Worm (Caenorhabditis elegans) whole organism, L4 larva: ENCODE results near the gene F47D12.9.

ENCODE experiments used
- D1046.2 ChIP-seq: fragments of 200-800 bp; sonication (Bioruptor generic); IDR thresholded peaks from 2 replicates; pipeline ENCODE4 v1.3.6; 2022; ENCODE audit warnings: missing genetic modification characterization, missing compliant biosample characterization
- T20F7.1 ChIP-seq: fragments of 200-800 bp; sonication (Bioruptor generic); optimal IDR thresholded peaks from 2 replicates; lab custom pipeline; 2018; ENCODE audit warnings: mild to moderate bottlenecking, missing genetic modification characterization, missing compliant biosample characterization
- Y5F2A.4 ChIP-seq: fragments of 200-800 bp; sonication (Bioruptor generic); optimal IDR thresholded peaks from 2 replicates; lab custom pipeline; 2018; ENCODE audit warnings: mild to moderate bottlenecking, missing genetic modification characterization, missing compliant biosample characterization
- daf-12 ChIP-seq: fragments of 150-350 bp; optimal IDR thresholded peaks from 2 replicates; lab custom pipeline; 2014; ENCODE audit warnings: missing biosample characterization, missing genetic modification reagents, missing genetic modification characterization
- daf-16 ChIP-seq, 3 experiments: sonication (generic microtip); optimal IDR thresholded peaks; 2 replicates each; lab custom pipeline; 2016 to 2017; ENCODE audit warnings: missing genetic modification characterization in 3 of 3, missing genetic modification reagents in 3 of 3, mild to moderate bottlenecking in 2 of 3, missing compliant biosample characterization in 2 of 3, missing biosample characterization in 1 of 3, moderate library complexity in 1 of 3
- egl-43 ChIP-seq: fragments of 200-800 bp; sonication (Bioruptor generic); IDR thresholded peaks from 2 replicates; pipeline ENCODE4 v1.3.6; 2022; ENCODE audit warnings: missing genetic modification reagents, missing genetic modification characterization, missing compliant biosample characterization
- fkh-10 ChIP-seq: fragments of 150-350 bp; optimal IDR thresholded peaks from 2 replicates; lab custom pipeline; 2014; ENCODE audit warnings: missing biosample characterization, missing genetic modification reagents, missing genetic modification characterization
- nhr-237 ChIP-seq: sonication (generic microtip); optimal IDR thresholded peaks from 2 replicates; lab custom pipeline; 2017; ENCODE audit warnings: missing biosample characterization, missing genetic modification characterization
- pha-4 ChIP-seq, 2 experiments: fragments of 150-350 bp in 1 of 2; fragments of 200-800 bp in 1 of 2; sonication (Bioruptor generic) in 1 of 2; IDR thresholded peaks in 1 of 2; optimal IDR thresholded peaks in 1 of 2; 2 replicates each; pipeline versions ENCODE4 v1.3.6 to Lab custom; 2014 to 2022; ENCODE audit warnings: missing genetic modification characterization in 2 of 2, missing genetic modification reagents in 2 of 2, missing biosample characterization in 1 of 2, missing compliant biosample characterization in 1 of 2
- snpc-4 ChIP-seq: fragments of 150-350 bp; optimal IDR thresholded peaks from 2 replicates; lab custom pipeline; 2014; ENCODE audit warnings: missing biosample characterization, missing genetic modification characterization
- unc-39 ChIP-seq: sonication (generic microtip); optimal IDR thresholded peaks from 2 replicates; lab custom pipeline; 2017; ENCODE audit warnings: missing biosample characterization, missing genetic modification characterization
- unc-62 ChIP-seq, 3 experiments: fragments of 150-350 bp in 1 of 3; sonication (generic microtip); optimal IDR thresholded peaks in 2 of 3; peaks in 1 of 3; 1 replicate in 1 of 3; 2 replicates in 2 of 3; lab custom pipeline; 2014 to 2017; ENCODE audit warnings: missing biosample characterization in 3 of 3, missing genetic modification characterization in 3 of 3, missing genetic modification reagents in 3 of 3, missing genotype in 1 of 3
- ztf-11 ChIP-seq: fragments of 150-350 bp; optimal IDR thresholded peaks from 2 replicates; lab custom pipeline; 2014; ENCODE audit warnings: missing biosample characterization, missing genetic modification characterization

DNA sequence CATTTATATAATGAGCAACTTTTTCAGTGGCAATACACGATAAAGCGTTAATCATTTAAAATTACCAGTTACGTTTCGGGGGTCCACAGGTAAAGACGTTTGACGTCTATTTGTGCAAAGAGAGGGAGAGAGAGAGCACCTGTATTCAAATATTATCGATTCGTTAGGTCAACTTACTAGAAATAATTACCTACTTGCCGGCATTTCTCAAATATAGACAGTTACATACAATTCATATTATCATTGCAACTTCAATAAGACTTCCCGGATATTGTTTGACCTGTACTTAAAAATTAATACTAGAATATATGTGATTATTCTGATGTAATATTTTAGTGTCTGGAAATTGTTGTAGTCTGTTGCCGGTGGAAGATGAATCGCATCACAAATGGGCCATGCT lies 17.3 kb downstream of the F47D12.9 start, which contains the start of gene gadr-3:
- TF ChIP-seq T20F7.1 (GFP tag; lab: Kevin White, UChicago) (no peak), nhr-237 (tag; lab: Kevin White, UChicago) (no peak), pha-4 (GFP tag; IDR thresholded peaks at IDR 0.05; lab: Robert Waterston, UW) (no peak), pha-4 (tag; optimal IDR thresholded peaks at IDR 0.05; lab: Kevin White, UChicago) (no peak), unc-39 (tag; lab: Kevin White, UChicago) (no peak), ztf-11 (tag; lab: Kevin White, UChicago) (no peak), daf-16 (GFP tag; optimal IDR thresholded peaks at IDR 0.05; lab: Kevin White, UChicago) (no peak), daf-16 (tag; optimal IDR thresholded peaks at IDR 0.05; lab: Kevin White, UChicago) (no peak), D1046.2 (no peak), Y5F2A.4 (GFP tag; lab: Kevin White, UChicago) (no peak), snpc-4 (tag; lab: Kevin White, UChicago) (no peak), daf-12 (tag; lab: Kevin White, UChicago) (no peak), egl-43 (GFP tag; lab: Robert Waterston, UW) (no peak), fkh-10 (GFP tag; lab: Kevin White, UChicago) (no peak), unc-62 (GFP tag; optimal IDR thresholded peaks at IDR 0.05 in 1 of 2; lab: Kevin White, UChicago) (peak in 1 of 2 experiments; percentile 46), unc-62 (tag; optimal IDR thresholded peaks at IDR 0.05; lab: Kevin White, UChicago) (no peak)
